Worm (Caenorhabditis elegans) whole organism, L4/young adult: ENCODE data around the gene fmi-1.

Source experiments
- W03F9.2 ChIP-seq: fragments of 150-350 bp; optimal IDR thresholded peaks from 2 replicates; lab custom pipeline; 2014; ENCODE audit warnings: missing biosample characterization, missing genetic modification characterization
- dao-5 ChIP-seq: sonication (generic microtip); optimal IDR thresholded peaks from 2 replicates; lab custom pipeline; 2016; ENCODE audit warnings: missing genotype, missing genetic modification characterization, moderate library complexity, missing compliant biosample characterization
- him-1 ChIP-seq: sonication (generic microtip); optimal IDR thresholded peaks from 2 replicates; lab custom pipeline; 2016; ENCODE audit warnings: missing genotype, missing genetic modification reagents, missing genetic modification characterization, missing compliant biosample characterization

fmi-1 gene

DNA sequence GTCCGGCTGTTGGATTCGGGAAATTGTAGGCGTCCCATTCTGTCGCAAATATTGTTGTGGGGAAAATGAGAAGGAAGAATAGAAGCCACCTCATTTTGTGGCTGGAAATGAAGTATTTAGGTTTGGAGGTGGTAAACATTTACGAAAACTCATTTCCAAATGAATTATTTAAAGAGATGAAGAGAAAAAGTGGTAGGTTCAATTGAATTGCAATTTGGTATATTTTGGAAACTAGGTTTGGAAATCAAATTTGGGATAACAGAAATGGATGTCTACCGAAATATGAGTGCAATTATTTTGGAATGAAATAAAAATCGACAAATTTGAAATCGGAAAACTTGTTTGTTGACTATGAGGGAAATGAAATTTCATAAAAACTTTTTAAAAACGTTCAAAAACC is 10.0 kb upstream of the fmi-1 start, which contains the start of gene F15B9.10:
Gene F15B9.10 (minus strand): TSS at position 101 of the 400 bp plus-strand sequence.
- TF ChIP-seq him-1 = no peak

ce11 chrV:13009271-13009670 is 9.6 kb upstream of the fmi-1 start:
- TF ChIP-seq him-1 (no peak), dao-5 (tag; lab: Kevin White, UChicago) (no peak), W03F9.2 (tag; lab: Kevin White, UChicago) (no peak)

DNA sequence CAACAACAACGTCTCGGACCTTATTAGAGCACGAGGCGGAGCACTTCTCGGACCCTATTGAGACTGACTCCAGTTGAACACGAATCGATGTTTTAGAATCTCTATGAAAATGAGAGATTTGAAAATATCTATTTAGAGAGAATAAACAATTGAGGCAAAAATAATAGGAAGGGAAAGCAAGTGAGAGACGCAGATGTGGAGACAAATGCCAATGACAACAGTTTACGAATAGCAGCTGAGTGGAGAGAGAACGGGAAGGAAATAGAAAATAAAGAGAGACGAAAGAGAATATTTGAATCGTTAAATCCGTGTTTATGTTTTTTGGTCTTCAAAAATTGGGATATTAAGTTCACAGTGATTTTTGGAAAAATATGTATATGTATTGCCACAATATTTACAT is 9.0 kb upstream of the fmi-1 start:
- TF ChIP-seq dao-5 (tag; lab: Kevin White, UChicago) (no peak), W03F9.2 (tag; lab: Kevin White, UChicago) (no peak), him-1 (no peak)

ce11 chrV:13011904-13012303 is 7.0 kb upstream of the fmi-1 start:
- TF ChIP-seq W03F9.2 (tag; lab: Kevin White, UChicago) (no peak), dao-5 (tag; lab: Kevin White, UChicago) (no peak), him-1 (no peak)

ce11 chrV:13013158-13013557 is 5.7 kb upstream of the fmi-1 start, which contains the start of gene try-10:
Gene try-10 (minus strand): TSS chrV:13013258.
- no peak for TF ChIP-seq dao-5 (tag; lab: Kevin White, UChicago)
- no peak for TF ChIP-seq W03F9.2 (tag; lab: Kevin White, UChicago)
- TF ChIP-seq him-1 = no peak

ce11 chrV:13013844-13014243 is 5.0 kb upstream of the fmi-1 start, which contains the start of gene F15B9.6:
Gene F15B9.6 (plus strand): TSS chrV:13014144.
- no peak for TF ChIP-seq dao-5 (tag; lab: Kevin White, UChicago)
- no peak for TF ChIP-seq W03F9.2 (tag; lab: Kevin White, UChicago)
- no peak for TF ChIP-seq him-1

- no peak for TF ChIP-seq dao-5 (tag; lab: Kevin White, UChicago)
- TF ChIP-seq W03F9.2 (tag; lab: Kevin White, UChicago) = no peak
- no peak for TF ChIP-seq him-1
These were observed 628 bp upstream of the fmi-1 start for ce11 chrV:13018233-13018632.

ce11 chrV:13020014-13020413 is 1.2 kb downstream of the fmi-1 start:
- TF ChIP-seq him-1 (no peak), dao-5 (tag; lab: Kevin White, UChicago) (no peak), W03F9.2 (tag; lab: Kevin White, UChicago) (no peak)

DNA sequence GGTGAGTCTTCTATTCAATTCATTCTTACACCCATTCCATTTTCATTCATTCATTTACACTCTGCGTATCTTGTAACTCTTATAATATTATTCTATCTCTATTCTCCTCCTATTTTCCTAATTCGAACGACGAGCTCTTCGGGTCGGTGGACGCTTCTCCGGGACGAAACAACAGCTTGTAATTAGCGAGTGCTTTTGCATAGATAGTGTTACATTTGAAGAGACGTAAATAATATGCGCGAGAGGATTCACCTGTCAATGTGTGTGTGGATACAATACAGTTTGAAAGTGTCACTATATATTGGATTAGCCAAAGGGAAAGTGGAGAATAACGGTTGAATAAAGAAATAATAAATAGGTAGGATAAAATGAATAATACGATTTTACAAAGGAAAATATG is 1.8 kb downstream of the fmi-1 start:
- TF ChIP-seq W03F9.2 (tag; lab: Kevin White, UChicago) (no peak), dao-5 (tag; lab: Kevin White, UChicago) (no peak), him-1 (no peak)

DNA sequence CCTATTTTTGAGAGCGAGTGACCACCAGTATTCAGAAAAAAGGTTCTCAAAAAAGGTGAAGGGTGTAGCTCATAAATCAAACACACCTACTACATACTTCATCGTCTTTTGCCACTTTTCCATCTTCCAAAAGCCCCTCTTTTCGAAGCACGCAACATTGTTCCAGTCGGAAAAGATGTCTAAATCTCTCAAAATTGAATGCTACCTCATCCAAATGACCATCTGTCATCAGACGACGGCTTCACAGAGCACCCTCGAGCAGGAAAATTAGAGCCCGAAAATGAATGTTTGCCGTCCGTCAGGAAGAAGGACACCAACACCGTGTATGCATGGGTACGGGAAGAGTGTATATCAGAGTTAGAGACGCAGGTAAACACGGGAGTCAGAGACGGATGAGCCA is 2.7 kb downstream of the fmi-1 start:
- TF ChIP-seq dao-5 (tag; lab: Kevin White, UChicago) (no peak), W03F9.2 (tag; lab: Kevin White, UChicago) (no peak), him-1 (no peak)

- no peak for TF ChIP-seq him-1
- no peak for TF ChIP-seq dao-5 (tag; lab: Kevin White, UChicago)
- TF ChIP-seq W03F9.2 (tag; lab: Kevin White, UChicago) = no peak
These were observed 3.4 kb downstream of the fmi-1 start for ce11 chrV:13022265-13022664.

ce11 chrV:13024499-13024898 is 5.6 kb downstream of the fmi-1 start:
- no peak for TF ChIP-seq W03F9.2 (tag; lab: Kevin White, UChicago)
- TF ChIP-seq dao-5 (tag; lab: Kevin White, UChicago) = no peak
- TF ChIP-seq him-1 = no peak

DNA sequence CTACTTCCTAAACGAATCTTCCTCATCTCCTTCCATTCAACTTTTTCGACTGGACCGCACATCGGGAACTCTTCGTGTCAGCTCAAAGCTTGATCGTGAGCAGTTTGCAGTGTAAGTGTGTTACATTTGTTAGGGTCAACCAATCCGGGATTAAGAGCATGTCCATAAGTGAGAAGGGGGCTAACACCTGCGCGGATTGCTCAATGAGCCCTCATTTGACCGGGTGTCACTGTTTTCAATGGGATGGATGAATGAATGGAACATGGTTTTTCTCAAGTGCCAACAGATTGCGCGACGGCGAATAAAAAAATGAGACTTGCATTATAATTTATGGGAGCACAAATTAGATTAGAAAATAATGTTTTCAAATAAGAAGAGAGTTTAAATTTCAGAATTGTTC is 6.4 kb downstream of the fmi-1 start:
- TF ChIP-seq dao-5 (tag; lab: Kevin White, UChicago) (no peak), W03F9.2 (tag; lab: Kevin White, UChicago) (no peak), him-1 (no peak)

DNA sequence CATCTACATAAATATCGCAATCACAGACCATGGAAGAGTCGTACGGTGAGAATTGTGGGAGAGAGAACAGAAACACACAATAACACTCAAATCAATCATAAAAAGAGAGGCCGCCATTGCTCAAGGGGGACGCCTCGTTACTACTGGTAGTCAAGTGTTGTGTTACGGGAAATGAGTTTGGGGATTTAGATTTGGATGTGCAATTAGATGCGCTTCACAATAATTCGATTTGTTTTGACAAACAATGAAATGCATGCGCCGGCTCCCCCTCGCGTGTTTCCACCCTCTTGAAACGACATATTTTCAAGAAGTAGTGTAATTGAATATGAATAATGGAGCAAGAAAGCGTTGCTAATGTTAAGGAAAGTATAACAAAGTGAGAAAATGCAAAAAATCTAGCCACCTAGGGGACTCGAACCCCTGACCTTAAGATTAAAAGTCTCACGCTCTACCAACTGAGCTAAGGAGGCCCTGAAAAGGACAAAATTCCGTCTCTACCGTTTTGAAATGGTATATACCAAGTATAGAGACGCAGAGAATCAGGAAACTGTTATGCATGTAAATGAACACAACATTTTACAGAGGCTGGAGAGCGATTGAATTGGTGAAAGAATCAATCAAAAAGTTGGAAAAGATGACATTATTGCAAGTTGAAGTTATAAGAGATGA is 7.9 kb downstream of the fmi-1 start:
- no peak for TF ChIP-seq dao-5 (tag; lab: Kevin White, UChicago)
- no peak for TF ChIP-seq W03F9.2 (tag; lab: Kevin White, UChicago)
- no peak for TF ChIP-seq him-1

- no peak for TF ChIP-seq him-1
- no peak for TF ChIP-seq dao-5 (tag; lab: Kevin White, UChicago)
- no peak for TF ChIP-seq W03F9.2 (tag; lab: Kevin White, UChicago)
These were observed 10.0 kb downstream of the fmi-1 start for ce11 chrV:13028871-13029270.
